Worm (Caenorhabditis elegans) whole organism, late embryonic: ENCODE results near the gene mab-3.

Experiments used
- F13H6.1 ChIP-seq: sonication (generic microtip); optimal IDR thresholded peaks from 2 replicates; lab custom pipeline; 2016; ENCODE audit warnings: missing genetic modification characterization, missing compliant biosample characterization
- ama-1 ChIP-seq: fragments of 150-350 bp; optimal IDR thresholded peaks from 2 replicates; lab custom pipeline; 2014
- ceh-6 ChIP-seq: fragments of 200-800 bp; sonication (Bioruptor generic); optimal IDR thresholded peaks from 2 replicates; lab custom pipeline; 2018; ENCODE audit warnings: mild to moderate bottlenecking, missing genetic modification characterization, missing compliant biosample characterization
- elt-4 ChIP-seq: sonication (generic microtip); optimal IDR thresholded peaks from 2 replicates; lab custom pipeline; 2016; ENCODE audit warnings: missing genetic modification characterization, missing compliant biosample characterization
- fkh-10 ChIP-seq: fragments of 150-350 bp; optimal IDR thresholded peaks from 2 replicates; lab custom pipeline; 2014; ENCODE audit warnings: missing biosample characterization, missing genetic modification reagents, missing genetic modification characterization
- pqm-1 ChIP-seq: sonication (generic microtip); optimal IDR thresholded peaks from 2 replicates; lab custom pipeline; 2016; ENCODE audit warnings: missing genetic modification characterization, missing compliant biosample characterization
- rnt-1 ChIP-seq: sonication (generic microtip); optimal IDR thresholded peaks from 2 replicates; lab custom pipeline; 2016; ENCODE audit warnings: missing genetic modification characterization, missing compliant biosample characterization
- tbx-2 ChIP-seq: sonication (generic microtip); optimal IDR thresholded peaks from 2 replicates; lab custom pipeline; 2016; ENCODE audit warnings: missing genetic modification characterization, missing compliant biosample characterization

- TF ChIP-seq fkh-10 (GFP tag; lab: Kevin White, UChicago): no peak
- no peak for TF ChIP-seq rnt-1 (tag; lab: Kevin White, UChicago)
- no peak for TF ChIP-seq ama-1 (lab: Kevin White, UChicago)
- no peak for TF ChIP-seq elt-4 (tag; lab: Kevin White, UChicago)
- TF ChIP-seq pqm-1 (tag; lab: Kevin White, UChicago): no peak
- TF ChIP-seq tbx-2 (tag; lab: Kevin White, UChicago): no peak
- no peak for TF ChIP-seq F13H6.1
- TF ChIP-seq ceh-6 (GFP tag; lab: Kevin White, UChicago): no peak
These were observed 2.1 kb upstream of the mab-3 start for ce11 chrII:9729866-9730265.
